Worm (Caenorhabditis elegans) whole organism, L3 larva: ENCODE measurements around the gene Y73B3A.20.
"Not testable (repeated sequence)": the region's sequence is repeated elsewhere in the genome, so short reads cannot be mapped to it uniquely, and the experiment has no call there.

Experiments
- ama-1 ChIP-seq: fragments of 150-350 bp; optimal IDR thresholded peaks from 2 replicates; lab custom pipeline; 2018
- egl-27 ChIP-seq: sonication (generic microtip); optimal IDR thresholded peaks from 4 replicates; lab custom pipeline; 2017; ENCODE audit warnings: missing biosample characterization, missing genetic modification reagents, missing genetic modification characterization
- elt-3 ChIP-seq, 3 experiments: fragments of 150-350 bp in 1 of 3; sonication (generic microtip) in 2 of 3; optimal IDR thresholded peaks; 2 replicates in 2 of 3; 4 replicates in 1 of 3; lab custom pipeline; 2014 to 2017; ENCODE audit warnings: missing biosample characterization in 3 of 3, missing genetic modification characterization in 3 of 3
- fkh-10 ChIP-seq: sonication (generic microtip); optimal IDR thresholded peaks from 2 replicates; lab custom pipeline; 2017; ENCODE audit warnings: missing biosample characterization, missing genetic modification reagents, missing genetic modification characterization
- lin-39 ChIP-seq: fragments of 150-350 bp; optimal IDR thresholded peaks from 2 replicates; lab custom pipeline; 2018; ENCODE audit warnings: missing biosample characterization, missing genetic modification reagents, missing genetic modification characterization
- mdl-1 ChIP-seq: fragments of 150-350 bp; optimal IDR thresholded peaks from 2 replicates; lab custom pipeline; 2014; ENCODE audit warnings: missing biosample characterization, missing genetic modification characterization
- nhr-11 ChIP-seq: fragments of 150-350 bp; optimal IDR thresholded peaks from 2 replicates; lab custom pipeline; 2014; ENCODE audit warnings: missing biosample characterization, missing genetic modification characterization
- nhr-77 ChIP-seq: fragments of 150-350 bp; optimal IDR thresholded peaks from 2 replicates; lab custom pipeline; 2014; ENCODE audit warnings: missing biosample characterization, missing genetic modification characterization
- skn-1 ChIP-seq: fragments of 150-350 bp; optimal IDR thresholded peaks from 2 replicates; lab custom pipeline; 2014; ENCODE audit warnings: missing biosample characterization, missing genetic modification characterization
- tbx-2 ChIP-seq: sonication (generic microtip); optimal IDR thresholded peaks from 2 replicates; lab custom pipeline; 2016; ENCODE audit warnings: mild to moderate bottlenecking, missing genetic modification characterization, missing compliant biosample characterization
- unc-62 ChIP-seq: fragments of 150-350 bp; sonication (generic microtip); optimal IDR thresholded peaks from 4 replicates; lab custom pipeline; 2014; ENCODE audit warnings: missing biosample characterization, missing genetic modification reagents, missing genetic modification characterization

- TF ChIP-seq egl-27; unc-62 (GFP tag; lab: Kevin White, UChicago); elt-3 (tag; optimal IDR thresholded peaks at IDR 0.05; lab: Kevin White, UChicago); ama-1 (lab: Kevin White, UChicago); nhr-11 (tag; lab: Kevin White, UChicago); nhr-77 (tag; lab: Kevin White, UChicago); mdl-1 (tag; lab: Kevin White, UChicago); fkh-10 (GFP tag; lab: Kevin White, UChicago); skn-1 (tag; lab: Kevin White, UChicago); lin-39; tbx-2 (tag; lab: Kevin White, UChicago): not testable (repeated sequence)
Measured at ce11 chrX:11145-11752, 36.2 kb upstream of the Y73B3A.20 start.
